Fruit fly (Drosophila melanogaster): ENCODE results near the gene CG33784.

- no peak for TF ChIP-seq Sox14 (GFP tag; optimal IDR thresholded peaks at IDR 0.05)
- no peak for TF ChIP-seq cyc (GFP tag; optimal IDR thresholded peaks at IDR 0.05)
- TF ChIP-seq Smox (GFP tag; optimal IDR thresholded peaks at IDR 0.05) = no peak
- TF ChIP-seq CG8632 (GFP tag; optimal IDR thresholded peaks at IDR 0.05) = no peak
These were observed 7.8 kb upstream of the CG33784 start, which contains the start of gene Npc2c for dm6 chr3R:10059952-10060351.

Data from whole organism, prepupa.